Worm (Caenorhabditis elegans): Measurements from ENCODE around the gene ZK856.11.

ZK856.11 gene

DNA sequence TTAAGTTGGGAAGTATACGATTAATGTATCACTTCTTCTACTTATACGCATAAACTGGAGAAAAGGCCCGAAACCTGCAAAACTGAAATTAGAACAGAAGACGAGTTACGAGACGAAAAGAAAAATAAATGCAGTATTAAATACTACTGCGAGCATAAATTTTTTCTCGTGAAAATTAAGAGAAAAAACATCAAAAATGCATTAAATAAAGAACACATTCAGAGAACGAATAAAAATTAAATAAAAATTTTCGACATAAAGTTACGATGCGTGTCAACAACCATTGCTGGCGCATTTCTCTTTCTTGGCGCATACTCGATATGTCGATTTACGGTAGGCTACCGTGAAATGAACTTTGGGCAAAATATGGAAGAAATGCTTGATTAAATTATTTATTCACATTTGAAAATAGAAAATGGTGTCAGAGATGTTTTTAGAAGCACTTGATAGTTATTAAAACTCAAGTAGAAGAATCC, at the start of gene ZK856.11, which contains the start of gene ZK856.19:
Gene ZK856.11, minus strand, starts transcription at position 76 of the 476 bp plus-strand sequence.
Gene ZK856.19, minus strand, starts transcription at position 51 of the 476 bp plus-strand sequence.
- no peak for TF ChIP-seq ZK546.5 (tag; optimal IDR thresholded peaks at IDR 0.05)
- TF ChIP-seq nhr-237 (tag; optimal IDR thresholded peaks at IDR 0.05): no peak
- peak; percentile 68 for TF ChIP-seq lsy-12 (tag; optimal IDR thresholded peaks at IDR 0.05)
- TF ChIP-seq jun-1 (tag; optimal IDR thresholded peaks at IDR 0.05): peak; percentile 39
- TF ChIP-seq ceh-16 (tag; optimal IDR thresholded peaks at IDR 0.05): no peak
- no peak for TF ChIP-seq nhr-12 (tag; optimal IDR thresholded peaks at IDR 0.05)
- TF ChIP-seq nfya-1 (tag; optimal IDR thresholded peaks at IDR 0.05; ENCODE audit: insufficient read depth): peak; percentile 61
- peak; percentile 29 for TF ChIP-seq tbx-2 (tag; optimal IDR thresholded peaks at IDR 0.05)
- no peak for TF ChIP-seq unc-39 (tag; optimal IDR thresholded peaks at IDR 0.05)
- peak; percentile 28 for TF ChIP-seq fkh-10 (GFP tag; optimal IDR thresholded peaks at IDR 0.05)
- peak; percentile 92 for TF ChIP-seq lin-15B (tag; optimal IDR thresholded peaks at IDR 0.05)
- no peak for TF ChIP-seq nhr-77 (tag; optimal IDR thresholded peaks at IDR 0.05)
- peak; percentile 60 for TF ChIP-seq snpc-4 (tag; optimal IDR thresholded peaks at IDR 0.05)
- no peak for TF ChIP-seq nhr-76 (tag; optimal IDR thresholded peaks at IDR 0.05)
- peak; percentile 30 for TF ChIP-seq pqm-1 (tag; optimal IDR thresholded peaks at IDR 0.05)
- peak; percentile 88 for TF ChIP-seq pha-4 (tag; optimal IDR thresholded peaks at IDR 0.05)
- peak; percentile 28 for TF ChIP-seq hmg-11 (tag; optimal IDR thresholded peaks at IDR 0.05)
- TF ChIP-seq elt-3 (tag; optimal IDR thresholded peaks at IDR 0.05): no peak
- TF ChIP-seq egl-27 (tag; optimal IDR thresholded peaks at IDR 0.05): no peak
- peak; percentile 43 for TF ChIP-seq elt-2 (tag; optimal IDR thresholded peaks at IDR 0.05)
- no peak for TF ChIP-seq nhr-25 (tag; optimal IDR thresholded peaks at IDR 0.05)
- no peak for TF ChIP-seq ceh-9 (tag; optimal IDR thresholded peaks at IDR 0.05)
- TF ChIP-seq nhr-43 (tag; optimal IDR thresholded peaks at IDR 0.05; ENCODE audit: poor library complexity, severe bottlenecking): peak; percentile 59
- TF ChIP-seq ceh-28 (tag; optimal IDR thresholded peaks at IDR 0.05): peak; percentile 33
- no peak for TF ChIP-seq nhr-67 (tag; optimal IDR thresholded peaks at IDR 0.05)
- peak; percentile 86 for TF ChIP-seq R02D3.7 (tag; optimal IDR thresholded peaks at IDR 0.05)
- no peak for TF ChIP-seq lin-39 (tag; optimal IDR thresholded peaks at IDR 0.05)
- TF ChIP-seq nhr-23 (tag; optimal IDR thresholded peaks at IDR 0.05): peak; percentile 68
- TF ChIP-seq nhr-11 (tag; optimal IDR thresholded peaks at IDR 0.05): no peak
- TF ChIP-seq skn-1 (tag; optimal IDR thresholded peaks at IDR 0.05): no peak
- no peak for TF ChIP-seq mdl-1 (tag; optimal IDR thresholded peaks at IDR 0.05)
- no peak for TF ChIP-seq ztf-4 (tag; optimal IDR thresholded peaks at IDR 0.05)
- TF ChIP-seq ceh-82 (tag; optimal IDR thresholded peaks at IDR 0.05): no peak

DNA sequence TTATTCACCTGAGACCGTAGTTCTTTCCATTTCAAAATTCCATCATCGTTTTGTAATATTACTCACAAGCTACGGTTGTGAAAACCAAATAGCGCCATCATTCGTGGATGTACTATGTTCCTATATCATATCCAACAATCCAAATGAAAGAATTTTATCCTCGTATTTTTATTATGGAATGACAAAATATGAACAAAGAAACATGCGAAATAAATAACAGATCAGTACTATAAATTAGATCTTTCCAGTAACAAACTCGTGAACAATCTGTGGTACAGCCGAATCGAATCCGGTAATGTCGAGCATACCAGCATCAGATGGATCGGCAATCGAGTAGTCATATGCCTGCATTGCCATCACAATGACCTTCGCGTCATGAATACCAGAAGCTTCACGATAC, 47.9 kb upstream of the ZK856.11 start:
- peak; percentile 53 for TF ChIP-seq ama-1 (optimal IDR thresholded peaks at IDR 0.05)
- no peak for TF ChIP-seq zag-1 (tag; optimal IDR thresholded peaks at IDR 0.05)

DNA sequence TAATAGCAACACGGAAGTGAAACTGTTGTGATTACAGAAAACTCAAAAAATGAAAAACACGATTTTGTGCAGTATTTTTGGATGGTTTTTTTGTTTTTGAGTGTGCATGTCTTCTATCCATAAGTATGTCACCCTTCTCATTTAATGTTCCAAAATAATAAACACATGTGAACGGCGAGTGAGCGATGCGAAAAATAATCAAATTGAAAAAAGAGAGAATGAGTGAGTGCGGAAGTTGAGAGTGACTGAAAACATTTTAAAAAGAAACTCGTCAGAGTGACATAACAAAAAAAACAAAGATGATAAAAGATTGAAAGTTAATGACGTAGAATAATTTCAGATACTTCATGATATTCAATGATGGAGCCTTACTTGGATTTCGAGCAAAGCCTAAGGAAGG, 44.8 kb upstream of the ZK856.11 start:
- no peak for TF ChIP-seq hmg-11 (tag; optimal IDR thresholded peaks at IDR 0.05)
- TF ChIP-seq nhr-12 (tag; optimal IDR thresholded peaks at IDR 0.05): no peak
- no peak for TF ChIP-seq fkh-2 (tag; optimal IDR thresholded peaks at IDR 0.05)
- TF ChIP-seq nhr-25 (tag; optimal IDR thresholded peaks at IDR 0.05): no peak
- TF ChIP-seq lsy-12 (tag; optimal IDR thresholded peaks at IDR 0.05): no peak
- TF ChIP-seq R02D3.7 (tag; optimal IDR thresholded peaks at IDR 0.05): no peak
- no peak for TF ChIP-seq sea-2 (GFP tag; optimal IDR thresholded peaks at IDR 0.05)
- TF ChIP-seq zag-1 (tag; optimal IDR thresholded peaks at IDR 0.05): no peak
- TF ChIP-seq pha-4 (tag; optimal IDR thresholded peaks at IDR 0.05): no peak
- no peak for TF ChIP-seq nfya-1 (tag; optimal IDR thresholded peaks at IDR 0.05; ENCODE audit: insufficient read depth)
- no peak for TF ChIP-seq fkh-10 (GFP tag; optimal IDR thresholded peaks at IDR 0.05)
- no peak for TF ChIP-seq elt-1 (tag; optimal IDR thresholded peaks at IDR 0.05)
- TF ChIP-seq ceh-82 (tag; optimal IDR thresholded peaks at IDR 0.05): no peak
- TF ChIP-seq aly-2 (tag; optimal IDR thresholded peaks at IDR 0.05): no peak
- TF ChIP-seq unc-62 (GFP tag; optimal IDR thresholded peaks at IDR 0.05): no peak
- TF ChIP-seq skn-1 (tag; optimal IDR thresholded peaks at IDR 0.05): no peak
- no peak for TF ChIP-seq fos-1 (tag; optimal IDR thresholded peaks at IDR 0.05)
- TF ChIP-seq ztf-11 (tag; optimal IDR thresholded peaks at IDR 0.05): no peak
- no peak for TF ChIP-seq unc-39 (tag; optimal IDR thresholded peaks at IDR 0.05)
